Fruit fly (Drosophila melanogaster) Kc167 (cell line): ENCODE data around the gene CG43059.

Experiments used
- Myc ChIP-seq: fragments of >200 bp; optimal IDR thresholded peaks from 2 replicates; lab custom pipeline; 2017; ENCODE audit warnings: missing external identifiers
- Sin3A ChIP-seq: fragments of >200 bp; optimal IDR thresholded peaks from 2 replicates; lab custom pipeline; 2018; ENCODE audit warnings: missing external identifiers
- h ChIP-seq: fragments of >200 bp; optimal IDR thresholded peaks from 3 replicates; lab custom pipeline; 2018; ENCODE audit warnings: missing external identifiers
- psq ChIP-seq: fragments of >200 bp; optimal IDR thresholded peaks from 2 replicates; lab custom pipeline; 2017; ENCODE audit warnings: missing external identifiers
- ttk ChIP-seq: sonication (Bioruptor generic); optimal IDR thresholded peaks from 2 replicates; lab custom pipeline; 2017; ENCODE audit warnings: missing external identifiers

DNA sequence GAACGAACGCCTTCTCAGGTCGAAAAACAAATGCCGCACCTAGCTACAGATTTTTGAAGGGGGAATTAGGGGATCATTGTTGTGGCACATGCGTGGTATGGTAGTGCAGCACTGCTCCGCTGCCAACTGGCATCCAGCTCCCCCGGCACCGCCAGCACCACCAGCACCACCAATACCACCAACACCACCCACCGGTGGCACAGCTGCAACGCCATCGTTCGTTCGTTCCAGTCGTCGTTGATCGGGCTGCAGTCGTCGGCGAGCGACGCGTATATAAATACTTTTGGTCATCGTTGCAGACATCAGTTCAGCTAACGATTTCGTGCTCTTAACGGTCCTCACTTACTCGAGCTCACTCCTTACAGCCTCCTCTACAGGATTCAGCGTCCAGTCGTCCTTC lies 6.8 kb upstream of the CG43059 start, which contains the start of gene CG34461:
- TF ChIP-seq ttk (lab: Kevin White, UChicago): no peak
- TF ChIP-seq h (lab: Kevin White, UChicago): no peak
- TF ChIP-seq psq (lab: Kevin White, UChicago): no peak
- TF ChIP-seq Myc (lab: Kevin White, UChicago): no peak
- no peak for TF ChIP-seq Sin3A
